Worm (Caenorhabditis elegans) whole organism, L1 larva: ENCODE results near the gene F36F12.7.

ENCODE experiments used
- C04F5.9 ChIP-seq: sonication (generic microtip); optimal IDR thresholded peaks from 2 replicates; lab custom pipeline; 2016; ENCODE audit warnings: missing genetic modification characterization, missing compliant biosample characterization
- C16A3.4 ChIP-seq: fragments of 150-350 bp; optimal IDR thresholded peaks from 2 replicates; lab custom pipeline; 2014; ENCODE audit warnings: missing biosample characterization, missing genetic modification characterization
- C34B4.2 ChIP-seq: sonication (generic microtip); optimal IDR thresholded peaks from 2 replicates; lab custom pipeline; 2017; ENCODE audit warnings: mild to moderate bottlenecking, missing genetic modification characterization, missing compliant biosample characterization
- alr-1 ChIP-seq: fragments of 200-800 bp; sonication (Bioruptor generic); optimal IDR thresholded peaks from 2 replicates; lab custom pipeline; 2018; ENCODE audit warnings: borderline replicate concordance, mild to moderate bottlenecking, missing genetic modification characterization, missing compliant biosample characterization
- aly-2 ChIP-seq: fragments of 150-350 bp; optimal IDR thresholded peaks from 2 replicates; lab custom pipeline; 2014; ENCODE audit warnings: missing biosample characterization, missing genetic modification characterization
- blmp-1 ChIP-seq: fragments of 150-350 bp; optimal IDR thresholded peaks from 2 replicates; lab custom pipeline; 2014; ENCODE audit warnings: missing biosample characterization, missing genetic modification characterization
- ceh-8 ChIP-seq: fragments of 200-800 bp; sonication (Bioruptor generic); optimal IDR thresholded peaks from 2 replicates; lab custom pipeline; 2018; ENCODE audit warnings: mild to moderate bottlenecking, missing genetic modification characterization, moderate library complexity, missing compliant biosample characterization
- ceh-82 ChIP-seq, 3 experiments: fragments of 150-350 bp in 1 of 3; sonication (generic microtip) in 2 of 3; optimal IDR thresholded peaks; 2 replicates each; lab custom pipeline; 2014 to 2017; ENCODE audit warnings: missing biosample characterization in 3 of 3, missing genetic modification characterization in 3 of 3
- ceh-88 ChIP-seq: fragments of 200-800 bp; sonication (Bioruptor generic); IDR thresholded peaks from 2 replicates; pipeline ENCODE4 v1.3.6; 2022; ENCODE audit warnings: missing genetic modification characterization, missing compliant biosample characterization
- ces-1 ChIP-seq: fragments of 150-350 bp; optimal IDR thresholded peaks from 2 replicates; lab custom pipeline; 2014; ENCODE audit warnings: missing biosample characterization, missing genetic modification reagents, missing genetic modification characterization
- dsc-1 ChIP-seq: sonication (generic microtip); optimal IDR thresholded peaks from 2 replicates; lab custom pipeline; 2016; ENCODE audit warnings: mild to moderate bottlenecking, missing genetic modification characterization, missing compliant biosample characterization
- efl-1 ChIP-seq, 4 experiments: fragments of 150-350 bp; optimal IDR thresholded peaks in 3 of 4; peaks in 1 of 4; 1 replicate in 1 of 4; 2 replicates in 3 of 4; lab custom pipeline; 2014; ENCODE audit warnings: missing biosample characterization in 2 of 4, missing genetic modification characterization in 2 of 4, missing genetic modification reagents in 2 of 4
- egl-13 ChIP-seq: sonication (generic microtip); optimal IDR thresholded peaks from 2 replicates; lab custom pipeline; 2016; ENCODE audit warnings: missing genotype, missing genetic modification reagents, missing genetic modification characterization, missing compliant biosample characterization
- egl-27 ChIP-seq, 2 experiments: fragments of 150-350 bp in 1 of 2; sonication (generic microtip); optimal IDR thresholded peaks; 3 replicates each; lab custom pipeline; 2017 to 2018; ENCODE audit warnings: missing biosample characterization in 2 of 2, missing genetic modification characterization in 2 of 2, missing genetic modification reagents in 2 of 2
- elt-3 ChIP-seq, 6 experiments: fragments of 150-350 bp in 1 of 6; sonication (generic microtip); optimal IDR thresholded peaks; 2 replicates each; lab custom pipeline; 2017 to 2018; ENCODE audit warnings: missing biosample characterization in 6 of 6, missing genetic modification characterization in 6 of 6, inconsistent platforms in 1 of 6
- ets-5 ChIP-seq: fragments of 200-800 bp; sonication (Bioruptor generic); IDR thresholded peaks from 2 replicates; pipeline ENCODE4 v1.3.6; 2022; ENCODE audit warnings: missing genetic modification characterization, missing compliant biosample characterization
- fkh-10 ChIP-seq: sonication (generic microtip); optimal IDR thresholded peaks from 2 replicates; lab custom pipeline; 2017; ENCODE audit warnings: missing biosample characterization, missing genetic modification reagents, missing genetic modification characterization
- fkh-4 ChIP-seq: sonication (generic microtip); optimal IDR thresholded peaks from 2 replicates; lab custom pipeline; 2016; ENCODE audit warnings: missing compliant biosample characterization, missing genetic modification characterization, borderline replicate concordance
- fkh-8 ChIP-seq: sonication (generic microtip); optimal IDR thresholded peaks from 2 replicates; lab custom pipeline; 2016; ENCODE audit warnings: mild to moderate bottlenecking, missing genetic modification characterization, missing compliant biosample characterization
- fos-1 ChIP-seq: fragments of 150-350 bp; optimal IDR thresholded peaks from 2 replicates; lab custom pipeline; 2014; ENCODE audit warnings: missing biosample characterization, missing genetic modification characterization
- grh-1 ChIP-seq: fragments of 200-800 bp; sonication (Bioruptor generic); IDR thresholded peaks from 2 replicates; pipeline ENCODE4 v1.3.6; 2022; ENCODE audit warnings: missing genetic modification reagents, missing genetic modification characterization, missing compliant biosample characterization
- isw-1 ChIP-seq: fragments of 200-800 bp; sonication (Bioruptor generic); IDR thresholded peaks from 2 replicates; pipeline ENCODE4 v1.3.6; 2022; ENCODE audit warnings: missing genetic modification characterization, missing compliant biosample characterization
- jun-1 ChIP-seq: fragments of 150-350 bp; optimal IDR thresholded peaks from 2 replicates; lab custom pipeline; 2014; ENCODE audit warnings: missing biosample characterization, missing genetic modification reagents, missing genetic modification characterization
- lin-13 ChIP-seq: fragments of 150-350 bp; optimal IDR thresholded peaks from 2 replicates; lab custom pipeline; 2014; ENCODE audit warnings: missing biosample characterization, missing genetic modification reagents, missing genetic modification characterization
- lin-14 ChIP-seq: fragments of 200-800 bp; sonication (Bioruptor generic); optimal IDR thresholded peaks from 2 replicates; lab custom pipeline; 2018; ENCODE audit warnings: mild to moderate bottlenecking, missing genetic modification characterization, moderate library complexity, missing compliant biosample characterization
- lin-15B ChIP-seq: fragments of 150-350 bp; sonication (generic microtip); optimal IDR thresholded peaks from 3 replicates; lab custom pipeline; 2014; ENCODE audit warnings: missing biosample characterization, missing genetic modification characterization
- lin-35 ChIP-seq, 2 experiments: fragments of 150-350 bp; optimal IDR thresholded peaks; 2 replicates each; lab custom pipeline; 2014; ENCODE audit warnings: missing biosample characterization in 2 of 2, missing genetic modification characterization in 2 of 2, missing genetic modification reagents in 2 of 2
- lin-39 ChIP-seq: fragments of 150-350 bp; optimal IDR thresholded peaks from 2 replicates; lab custom pipeline; 2014; ENCODE audit warnings: missing biosample characterization, missing genetic modification reagents, missing genetic modification characterization
- lir-3 ChIP-seq: sonication (generic microtip); optimal IDR thresholded peaks from 2 replicates; lab custom pipeline; 2016; ENCODE audit warnings: mild to moderate bottlenecking, missing genetic modification characterization, moderate library complexity, missing compliant biosample characterization; ENCODE audit not compliant: poor library complexity
- mdl-1 ChIP-seq, 2 experiments: fragments of 150-350 bp; optimal IDR thresholded peaks; 2 replicates each; lab custom pipeline; 2014 to 2017; ENCODE audit warnings: missing biosample characterization in 2 of 2, missing genetic modification characterization in 2 of 2, inconsistent platforms in 1 of 2
- mef-2 ChIP-seq: fragments of 150-350 bp; optimal IDR thresholded peaks from 2 replicates; lab custom pipeline; 2014; ENCODE audit warnings: missing biosample characterization, missing genetic modification characterization
- nhr-12 ChIP-seq: sonication (generic microtip); optimal IDR thresholded peaks from 2 replicates; lab custom pipeline; 2017; ENCODE audit warnings: missing biosample characterization, missing genetic modification characterization
- nhr-19 ChIP-seq: fragments of 200-800 bp; sonication (Bioruptor generic); conservative IDR thresholded peaks from 2 replicates; pipeline ENCODE4 v1.3.6; 2022; ENCODE audit warnings: missing genetic modification characterization, missing compliant biosample characterization
- nhr-71 ChIP-seq: sonication (generic microtip); optimal IDR thresholded peaks from 2 replicates; lab custom pipeline; 2016; ENCODE audit warnings: mild to moderate bottlenecking, missing genetic modification characterization, moderate library complexity, missing compliant biosample characterization
- nhr-77 ChIP-seq: fragments of 150-350 bp; optimal IDR thresholded peaks from 2 replicates; lab custom pipeline; 2014; ENCODE audit warnings: missing biosample characterization, missing genetic modification characterization
- nhr-85 ChIP-seq: sonication (generic microtip); peaks from one replicate; lab custom pipeline; 2016; ENCODE audit warnings: missing genetic modification characterization, inconsistent platforms, missing compliant biosample characterization
- pax-3 ChIP-seq: fragments of 200-800 bp; sonication (Bioruptor generic); optimal IDR thresholded peaks from 2 replicates; lab custom pipeline; 2018; ENCODE audit warnings: mild to moderate bottlenecking, missing genetic modification characterization, moderate library complexity, missing compliant biosample characterization
- pqm-1 ChIP-seq: sonication (generic microtip); optimal IDR thresholded peaks from 3 replicates; lab custom pipeline; 2017; ENCODE audit warnings: missing biosample characterization, missing genetic modification characterization
- rnt-1 ChIP-seq: sonication (generic microtip); optimal IDR thresholded peaks from 2 replicates; lab custom pipeline; 2016; ENCODE audit warnings: mild to moderate bottlenecking, missing genetic modification characterization, moderate library complexity, missing compliant biosample characterization
- skn-1 ChIP-seq: fragments of 150-350 bp; optimal IDR thresholded peaks from 2 replicates; lab custom pipeline; 2014; ENCODE audit warnings: missing biosample characterization, missing genetic modification characterization
- sox-4 ChIP-seq: sonication (generic microtip); optimal IDR thresholded peaks from 2 replicates; lab custom pipeline; 2016; ENCODE audit warnings: missing genetic modification characterization, missing compliant biosample characterization
- sptf-1 ChIP-seq: fragments of 150-350 bp; optimal IDR thresholded peaks from 2 replicates; lab custom pipeline; 2014; ENCODE audit warnings: missing biosample characterization, missing genetic modification characterization
- sup-37 ChIP-seq: fragments of 200-800 bp; sonication (Bioruptor generic); optimal IDR thresholded peaks from 2 replicates; lab custom pipeline; 2018; ENCODE audit warnings: mild to moderate bottlenecking, missing genetic modification characterization, missing compliant biosample characterization
- swsn-7 ChIP-seq: sonication (generic microtip); optimal IDR thresholded peaks from 2 replicates; lab custom pipeline; 2016; ENCODE audit warnings: missing genetic modification characterization, missing compliant biosample characterization
- tbx-2 ChIP-seq: sonication (generic microtip); optimal IDR thresholded peaks from 2 replicates; lab custom pipeline; 2016; ENCODE audit warnings: missing genetic modification characterization, missing compliant biosample characterization
- unc-130 ChIP-seq: fragments of 150-350 bp; optimal IDR thresholded peaks from 2 replicates; lab custom pipeline; 2017; ENCODE audit warnings: missing biosample characterization, missing genetic modification characterization, inconsistent platforms
- unc-62 ChIP-seq: fragments of 150-350 bp; optimal IDR thresholded peaks from 2 replicates; lab custom pipeline; 2014; ENCODE audit warnings: missing biosample characterization, missing genetic modification reagents, missing genetic modification characterization
- unc-86 ChIP-seq: sonication (generic microtip); optimal IDR thresholded peaks from 2 replicates; lab custom pipeline; 2016; ENCODE audit warnings: missing genetic modification characterization, missing compliant biosample characterization
- unc-98 ChIP-seq: fragments of 200-800 bp; sonication (Bioruptor generic); IDR thresholded peaks from 2 replicates; pipeline ENCODE4 v1.3.6; 2022; ENCODE audit warnings: missing genetic modification characterization, missing compliant biosample characterization
- zag-1 ChIP-seq: fragments of 150-350 bp; optimal IDR thresholded peaks from 2 replicates; lab custom pipeline; 2014; ENCODE audit warnings: missing biosample characterization, missing genetic modification characterization
- ztf-11 ChIP-seq, 2 experiments: sonication (generic microtip); optimal IDR thresholded peaks; 2 replicates each; lab custom pipeline; 2016 to 2017; ENCODE audit warnings: missing genetic modification characterization in 2 of 2, missing biosample characterization in 1 of 2, missing compliant biosample characterization in 1 of 2

Gene F36F12.7

DNA sequence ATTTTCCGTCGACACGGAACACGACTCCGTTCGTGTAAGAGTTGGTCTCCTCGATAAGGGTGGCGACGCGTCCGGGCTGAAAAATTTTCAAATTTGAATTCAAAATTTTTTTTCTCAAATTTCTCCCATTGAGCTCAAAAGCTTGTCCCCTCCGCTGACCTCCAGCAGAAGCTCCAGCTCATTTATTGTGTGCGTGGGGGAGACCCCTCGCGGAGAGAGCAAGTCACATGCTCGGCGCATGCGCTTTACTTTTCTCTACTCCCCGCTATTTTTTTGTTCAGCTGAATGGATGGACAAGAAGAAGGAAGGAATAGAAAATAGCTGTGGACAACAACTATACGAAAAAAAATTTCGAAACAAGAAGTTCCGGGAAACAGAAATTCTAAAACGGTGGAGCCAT lies 34.4 kb downstream of the F36F12.7 start (continued):
- TF ChIP-seq efl-1 (optimal IDR thresholded peaks at IDR 0.05; lab: Kevin White, UChicago) (peak; percentile 35 to 44), efl-1 (GFP tag; optimal IDR thresholded peaks at IDR 0.05 in 1 of 2; lab: Kevin White, UChicago) (peak in 1 of 2 experiments; percentile 50), mdl-1 (tag; optimal IDR thresholded peaks at IDR 0.05; lab: Kevin White, UChicago) (peak in 1 of 2 experiments; percentile 69), unc-98 (no peak)

DNA sequence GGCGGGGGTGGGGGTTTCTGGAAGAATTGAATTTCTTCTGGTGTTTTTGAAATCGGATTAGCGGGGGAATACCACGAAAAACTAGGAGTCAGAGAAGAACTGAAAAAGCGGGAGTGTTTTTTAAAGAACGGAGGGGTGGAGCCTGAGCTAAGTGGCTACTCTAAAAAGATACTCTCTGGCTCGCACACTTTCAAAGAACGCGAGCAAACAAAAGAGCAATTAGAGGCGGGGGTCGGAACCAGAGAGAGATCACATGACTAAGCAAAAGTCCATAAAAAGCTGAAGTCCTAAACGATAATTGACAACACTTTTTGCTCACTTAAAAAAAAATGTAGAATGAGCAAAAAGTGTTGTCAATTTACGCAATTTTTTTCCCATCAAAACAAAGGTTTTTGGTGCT lies 35.2 kb downstream of the F36F12.7 start:
- TF ChIP-seq rnt-1 (tag; lab: Kevin White, UChicago), result peak; percentile 10
- no peak for TF ChIP-seq lir-3 (tag; lab: Kevin White, UChicago)
- no peak for TF ChIP-seq egl-27 (tag; optimal IDR thresholded peaks at IDR 0.05; lab: Kevin White, UChicago)
- peak; percentile 26 for TF ChIP-seq unc-86 (tag; lab: Kevin White, UChicago)
- no peak for TF ChIP-seq ceh-88
- TF ChIP-seq lin-13 (GFP tag; lab: Kevin White, UChicago), result no peak
- no peak for TF ChIP-seq egl-13 (tag; lab: Kevin White, UChicago)
- no peak for TF ChIP-seq sox-4 (tag; lab: Kevin White, UChicago)
- no peak for TF ChIP-seq jun-1 (tag; lab: Kevin White, UChicago)
- TF ChIP-seq fkh-8, result peak; percentile 25
- TF ChIP-seq C34B4.2 (tag; lab: Kevin White, UChicago), result no peak
- no peak for TF ChIP-seq pqm-1
- TF ChIP-seq unc-62 (GFP tag; lab: Kevin White, UChicago), result no peak
- no peak for TF ChIP-seq lin-39 (tag; lab: Kevin White, UChicago)
- no peak for TF ChIP-seq ztf-11 (tag; optimal IDR thresholded peaks at IDR 0.05; lab: Kevin White, UChicago)
- no peak for TF ChIP-seq alr-1
- TF ChIP-seq swsn-7 (tag; lab: Kevin White, UChicago), result no peak
- TF ChIP-seq lin-14 (GFP tag; lab: Kevin White, UChicago), result peak; percentile 92
- TF ChIP-seq nhr-85 (tag; lab: Kevin White, UChicago), result no peak
- no peak for TF ChIP-seq zag-1 (tag; lab: Kevin White, UChicago)
- TF ChIP-seq sptf-1, result no peak
- TF ChIP-seq lin-15B (tag; lab: Kevin White, UChicago), result no peak
- no peak for TF ChIP-seq blmp-1 (tag; lab: Kevin White, UChicago)
- TF ChIP-seq dsc-1, result peak; percentile 12
- peak in 1 of 3 experiments; percentile 8 for TF ChIP-seq ceh-82 (tag; optimal IDR thresholded peaks at IDR 0.05; lab: Kevin White, UChicago)
- no peak for TF ChIP-seq elt-3 (tag; optimal IDR thresholded peaks at IDR 0.05; lab: Kevin White, UChicago)
- TF ChIP-seq nhr-77 (tag; lab: Kevin White, UChicago), result no peak
- no peak for TF ChIP-seq unc-98
- TF ChIP-seq skn-1 (tag; lab: Kevin White, UChicago), result no peak
- no peak for TF ChIP-seq fos-1 (tag; lab: Kevin White, UChicago)
- peak; percentile 51 for TF ChIP-seq nhr-71 (tag; lab: Kevin White, UChicago)
- no peak for TF ChIP-seq grh-1
- TF ChIP-seq nhr-12, result no peak
- TF ChIP-seq pax-3 (tag; lab: Kevin White, UChicago), result no peak
- no peak for TF ChIP-seq lin-35 (GFP tag; optimal IDR thresholded peaks at IDR 0.05; lab: Kevin White, UChicago)
- TF ChIP-seq ets-5, result no peak
- TF ChIP-seq C04F5.9 (tag; lab: Kevin White, UChicago), result no peak
- TF ChIP-seq C16A3.4, result no peak
- no peak for TF ChIP-seq ceh-8
- TF ChIP-seq aly-2 (tag; lab: Kevin White, UChicago), result no peak
- no peak for TF ChIP-seq mef-2
- peak; percentile 26 for TF ChIP-seq nhr-19
- TF ChIP-seq unc-130, result no peak
- TF ChIP-seq mdl-1 (tag; optimal IDR thresholded peaks at IDR 0.05; lab: Kevin White, UChicago), result no peak
- TF ChIP-seq tbx-2 (tag; lab: Kevin White, UChicago), result peak; percentile 47
- TF ChIP-seq ces-1 (GFP tag; lab: Kevin White, UChicago), result no peak
- TF ChIP-seq sup-37 (GFP tag; lab: Kevin White, UChicago), result no peak
- no peak for TF ChIP-seq fkh-4
- no peak for TF ChIP-seq isw-1
- TF ChIP-seq fkh-10 (GFP tag; lab: Kevin White, UChicago), result no peak
